Worm (Caenorhabditis elegans) whole organism, L2 larva: ENCODE results near the gene rab-19.
A peak's percentile ranks its signal among the peaks of the same experiment; 100 is the strongest.

Experiments used
- C34F6.9 ChIP-seq: fragments of 150-350 bp; optimal IDR thresholded peaks from 2 replicates; lab custom pipeline; 2014; ENCODE audit warnings: missing biosample characterization, missing genetic modification characterization
- F13H6.1 ChIP-seq: sonication (generic microtip); optimal IDR thresholded peaks from 2 replicates; lab custom pipeline; 2016; ENCODE audit warnings: missing genetic modification characterization, missing compliant biosample characterization
- Y55F3AM.14 ChIP-seq: fragments of 200-800 bp; sonication (Bioruptor generic); optimal IDR thresholded peaks from 2 replicates; lab custom pipeline; 2018; ENCODE audit warnings: mild to moderate bottlenecking, missing genetic modification characterization, missing compliant biosample characterization
- ZK546.5 ChIP-seq: sonication (generic microtip); optimal IDR thresholded peaks from 2 replicates; lab custom pipeline; 2017; ENCODE audit warnings: missing biosample characterization, missing genetic modification characterization
- alr-1 ChIP-seq: fragments of 150-350 bp; optimal IDR thresholded peaks from 2 replicates; lab custom pipeline; 2014; ENCODE audit warnings: missing biosample characterization, missing genetic modification characterization
- aly-2 ChIP-seq: fragments of 150-350 bp; optimal IDR thresholded peaks from 2 replicates; lab custom pipeline; 2014; ENCODE audit warnings: missing biosample characterization, missing genetic modification characterization
- blmp-1 ChIP-seq: sonication (generic microtip); optimal IDR thresholded peaks from 2 replicates; lab custom pipeline; 2017; ENCODE audit warnings: missing genetic modification characterization, mild to moderate bottlenecking, missing compliant biosample characterization, antibody characterized with exemption, moderate library complexity; ENCODE audit not compliant: insufficient read depth
- ceh-82 ChIP-seq: fragments of 150-350 bp; optimal IDR thresholded peaks from 2 replicates; lab custom pipeline; 2014; ENCODE audit warnings: missing biosample characterization, missing genetic modification characterization
- crh-2 ChIP-seq: sonication (generic microtip); optimal IDR thresholded peaks from 2 replicates; lab custom pipeline; 2017; ENCODE audit warnings: missing biosample characterization, missing genetic modification characterization
- dmd-4 ChIP-seq: sonication (generic microtip); optimal IDR thresholded peaks from 2 replicates; lab custom pipeline; 2017; ENCODE audit warnings: missing biosample characterization, missing genetic modification characterization
- egl-27 ChIP-seq: sonication (generic microtip); optimal IDR thresholded peaks from 3 replicates; lab custom pipeline; 2017; ENCODE audit warnings: missing biosample characterization, missing genetic modification reagents, missing genetic modification characterization
- elt-3 ChIP-seq: sonication (generic microtip); optimal IDR thresholded peaks from 2 replicates; lab custom pipeline; 2017; ENCODE audit warnings: missing biosample characterization, missing genetic modification characterization
- fos-1 ChIP-seq: fragments of 150-350 bp; optimal IDR thresholded peaks from 2 replicates; lab custom pipeline; 2014; ENCODE audit warnings: missing biosample characterization, missing genetic modification characterization
- gmeb-1 ChIP-seq: fragments of 150-350 bp; optimal IDR thresholded peaks from 2 replicates; lab custom pipeline; 2014; ENCODE audit warnings: missing biosample characterization, missing genetic modification characterization
- lin-11 ChIP-seq: fragments of 150-350 bp; sonication (generic microtip); optimal IDR thresholded peaks from 2 replicates; lab custom pipeline; 2014; ENCODE audit warnings: missing biosample characterization, missing genetic modification characterization, inconsistent platforms, mixed read lengths
- lsy-2 ChIP-seq, 2 experiments: fragments of 150-350 bp in 1 of 2; sonication (generic microtip) in 1 of 2; optimal IDR thresholded peaks; 2 replicates each; lab custom pipeline; 2014 to 2017; ENCODE audit warnings: missing biosample characterization in 2 of 2, missing genetic modification characterization in 2 of 2
- mbf-1 ChIP-seq: sonication (generic microtip); optimal IDR thresholded peaks from 2 replicates; lab custom pipeline; 2017; ENCODE audit warnings: missing biosample characterization, missing genetic modification characterization
- mdl-1 ChIP-seq, 2 experiments: fragments of 150-350 bp in 1 of 2; sonication (generic microtip) in 1 of 2; optimal IDR thresholded peaks; 2 replicates each; lab custom pipeline; 2017; ENCODE audit warnings: missing biosample characterization in 2 of 2, missing genetic modification characterization in 2 of 2
- nhr-10 ChIP-seq: sonication (generic microtip); optimal IDR thresholded peaks from 2 replicates; lab custom pipeline; 2017; ENCODE audit warnings: missing biosample characterization, missing genetic modification characterization
- nhr-11 ChIP-seq: fragments of 150-350 bp; optimal IDR thresholded peaks from 2 replicates; lab custom pipeline; 2014; ENCODE audit warnings: missing biosample characterization, missing genetic modification characterization
- nhr-129 ChIP-seq: fragments of 150-350 bp; optimal IDR thresholded peaks from 2 replicates; lab custom pipeline; 2014; ENCODE audit warnings: missing biosample characterization, missing genetic modification characterization
- nhr-237 ChIP-seq: fragments of 150-350 bp; optimal IDR thresholded peaks from 2 replicates; lab custom pipeline; 2014; ENCODE audit warnings: missing biosample characterization, missing genetic modification characterization
- nhr-6 ChIP-seq: fragments of 150-350 bp; optimal IDR thresholded peaks from 2 replicates; lab custom pipeline; 2014; ENCODE audit warnings: missing biosample characterization, missing genetic modification characterization
- nhr-77 ChIP-seq: fragments of 150-350 bp; optimal IDR thresholded peaks from 2 replicates; lab custom pipeline; 2014; ENCODE audit warnings: missing biosample characterization, missing genetic modification characterization
- peb-1 ChIP-seq: fragments of 150-350 bp; optimal IDR thresholded peaks from 2 replicates; lab custom pipeline; 2014; ENCODE audit warnings: missing biosample characterization, missing genetic modification characterization
- sem-4 ChIP-seq: fragments of 150-350 bp; optimal IDR thresholded peaks from 2 replicates; lab custom pipeline; 2014; ENCODE audit warnings: missing biosample characterization, missing genetic modification reagents, missing genetic modification characterization
- skn-1 ChIP-seq: sonication (generic microtip); optimal IDR thresholded peaks from 2 replicates; lab custom pipeline; 2017; ENCODE audit warnings: missing biosample characterization, missing genetic modification characterization
- sma-9 ChIP-seq, 2 experiments: fragments of 150-350 bp in 1 of 2; sonication (generic microtip) in 1 of 2; optimal IDR thresholded peaks; 2 replicates each; lab custom pipeline; 2014 to 2016; ENCODE audit warnings: missing genetic modification characterization in 2 of 2, mild to moderate bottlenecking in 1 of 2, missing biosample characterization in 1 of 2, missing compliant biosample characterization in 1 of 2, missing genetic modification reagents in 1 of 2, moderate library complexity in 1 of 2
- snpc-4 ChIP-seq: fragments of 150-350 bp; optimal IDR thresholded peaks from 2 replicates; lab custom pipeline; 2014; ENCODE audit warnings: missing biosample characterization, missing genetic modification characterization
- unc-39 ChIP-seq: fragments of 150-350 bp; optimal IDR thresholded peaks from 2 replicates; lab custom pipeline; 2014; ENCODE audit warnings: missing biosample characterization, missing genetic modification characterization
- unc-55 ChIP-seq: fragments of 150-350 bp; sonication (generic microtip); optimal IDR thresholded peaks from 3 replicates; lab custom pipeline; 2014; ENCODE audit warnings: missing biosample characterization, missing genetic modification reagents, missing genetic modification characterization
- unc-62 ChIP-seq: fragments of 150-350 bp; optimal IDR thresholded peaks from 2 replicates; lab custom pipeline; 2014; ENCODE audit warnings: missing biosample characterization, missing genetic modification reagents, missing genetic modification characterization
- zag-1 ChIP-seq: fragments of 150-350 bp; optimal IDR thresholded peaks from 2 replicates; lab custom pipeline; 2014; ENCODE audit warnings: missing biosample characterization, missing genetic modification characterization
- ztf-11 ChIP-seq: sonication (generic microtip); optimal IDR thresholded peaks from 2 replicates; lab custom pipeline; 2017; ENCODE audit warnings: missing biosample characterization, missing genetic modification characterization
- ztf-4 ChIP-seq: fragments of 150-350 bp; optimal IDR thresholded peaks from 2 replicates; lab custom pipeline; 2014; ENCODE audit warnings: missing biosample characterization, missing genetic modification characterization

Gene rab-19

DNA sequence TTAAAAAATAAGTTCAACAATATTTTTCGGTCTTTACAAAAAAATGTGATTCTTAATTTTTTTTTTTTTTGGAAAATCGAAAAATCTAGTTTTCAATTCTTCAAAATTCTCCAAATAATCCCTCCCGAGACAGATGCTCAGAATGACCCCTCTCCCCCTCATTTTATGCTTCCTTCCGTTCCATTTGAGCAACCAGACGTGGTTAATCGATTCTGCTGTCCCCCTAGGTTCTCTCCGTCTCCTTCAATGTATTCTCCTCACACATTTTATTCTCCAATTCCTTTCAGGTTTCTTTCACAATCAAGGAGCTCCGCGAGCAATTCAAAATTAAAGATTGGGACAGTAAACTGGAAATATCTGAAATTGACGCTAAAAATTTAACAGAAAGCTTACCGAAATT is 9.3 kb downstream of the rab-19 start:
- TF ChIP-seq snpc-4 = no peak
- TF ChIP-seq egl-27 (tag; lab: Kevin White, UChicago) = no peak
- no peak for TF ChIP-seq skn-1
- no peak for TF ChIP-seq nhr-237 (tag; lab: Kevin White, UChicago)
- TF ChIP-seq unc-62 (GFP tag; lab: Kevin White, UChicago) = no peak
- no peak for TF ChIP-seq gmeb-1 (tag; lab: Kevin White, UChicago)
- TF ChIP-seq ztf-4 (tag; lab: Kevin White, UChicago) = no peak
- TF ChIP-seq sem-4 = no peak
- TF ChIP-seq nhr-77 (tag; lab: Kevin White, UChicago) = no peak
- TF ChIP-seq nhr-6 (tag; lab: Kevin White, UChicago) = no peak
- TF ChIP-seq unc-55 (GFP tag; lab: Kevin White, UChicago) = no peak
- TF ChIP-seq sma-9 (GFP tag; optimal IDR thresholded peaks at IDR 0.05; lab: Kevin White, UChicago) = no peak
- TF ChIP-seq sma-9 (tag; optimal IDR thresholded peaks at IDR 0.05; lab: Kevin White, UChicago) = no peak
- no peak for TF ChIP-seq lin-11 (tag; lab: Kevin White, UChicago)
- TF ChIP-seq nhr-11 (tag; lab: Kevin White, UChicago) = no peak
- TF ChIP-seq ztf-11 (tag; lab: Kevin White, UChicago) = no peak
- TF ChIP-seq Y55F3AM.14 (GFP tag; lab: Kevin White, UChicago) = no peak
- TF ChIP-seq ceh-82 (tag; lab: Kevin White, UChicago) = no peak

DNA sequence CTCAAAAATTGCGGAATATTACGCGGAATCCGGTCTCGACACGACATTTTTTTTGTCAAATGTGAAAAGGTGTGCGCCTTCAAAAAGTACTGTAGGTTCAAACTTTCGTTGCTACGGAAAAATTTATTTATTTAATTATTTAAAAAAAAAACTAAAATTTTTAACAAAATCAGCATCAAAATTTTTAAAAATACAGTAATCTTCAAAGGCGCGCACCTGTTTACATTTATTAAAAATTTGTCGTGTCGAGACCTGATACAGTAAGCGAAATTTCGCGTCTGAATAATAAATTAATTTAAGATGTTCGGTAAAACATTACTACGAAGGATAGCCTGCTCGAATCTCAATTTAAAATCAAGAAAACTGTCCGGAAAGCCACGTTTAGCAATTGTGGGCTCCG is 12.5 kb downstream of the rab-19 start, which contains the start of gene Y62E10A.6:
Gene Y62E10A.6, plus strand, starts transcription at position 301 of the 400 bp plus-strand sequence.
- TF ChIP-seq nhr-11 (tag; lab: Kevin White, UChicago) (no peak), gmeb-1 (tag; lab: Kevin White, UChicago) (no peak), alr-1 (tag; lab: Kevin White, UChicago) (no peak), nhr-6 (tag; lab: Kevin White, UChicago) (no peak), mdl-1 (tag; optimal IDR thresholded peaks at IDR 0.05; lab: Kevin White, UChicago) (no peak), blmp-1 (tag; lab: Kevin White, UChicago) (no peak), crh-2 (tag; lab: Kevin White, UChicago) (no peak), F13H6.1 (tag; lab: Kevin White, UChicago) (no peak), nhr-237 (tag; lab: Kevin White, UChicago) (no peak), lin-11 (tag; lab: Kevin White, UChicago) (no peak), ceh-82 (tag; lab: Kevin White, UChicago) (no peak), fos-1 (no peak), unc-55 (GFP tag; lab: Kevin White, UChicago) (no peak), mbf-1 (tag; lab: Kevin White, UChicago) (no peak), skn-1 (no peak), zag-1 (tag; lab: Kevin White, UChicago) (no peak)
- TF ChIP-seq, all 48 proteins: peak for 0

DNA sequence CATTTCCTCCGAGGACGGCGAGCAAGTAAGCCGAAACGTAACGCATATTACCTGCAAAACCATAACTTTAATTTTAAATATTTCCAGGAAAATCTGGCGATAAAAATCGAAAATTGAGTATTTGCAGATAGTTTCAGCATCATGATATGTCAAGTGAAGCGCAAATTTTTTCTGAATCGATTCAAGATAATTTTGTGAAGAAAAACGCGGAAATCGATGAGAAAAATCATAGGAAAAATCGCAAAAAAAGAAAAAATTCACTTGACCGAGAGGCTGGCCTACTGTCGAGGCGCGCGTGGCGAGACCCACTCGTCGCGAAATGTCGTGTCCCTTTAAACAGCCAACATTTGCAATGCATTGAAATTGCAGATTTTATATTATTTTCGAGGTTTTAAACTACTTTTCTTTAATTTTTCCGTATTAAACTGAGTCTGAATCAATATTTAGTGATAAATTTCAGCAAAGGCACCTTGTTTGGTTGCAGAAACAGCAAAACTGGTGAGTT is 13.9 kb downstream of the rab-19 start, which contains the start of the genes rla-2, popl-7 and Y62E10A.24:
Gene rla-2, minus strand, starts transcription at position 51 of the 505 bp plus-strand sequence.
Gene popl-7, plus strand, starts transcription at position 455 of the 505 bp plus-strand sequence.
Gene Y62E10A.24, plus strand, starts transcription at position 476 of the 505 bp plus-strand sequence.
- TF ChIP-seq peb-1 = no peak
- TF ChIP-seq nhr-237 (tag; lab: Kevin White, UChicago) = no peak
- no peak for TF ChIP-seq mdl-1 (tag; optimal IDR thresholded peaks at IDR 0.05; lab: Kevin White, UChicago)
- peak; percentile 61 for TF ChIP-seq nhr-129
- no peak for TF ChIP-seq unc-39 (tag; lab: Kevin White, UChicago)
- TF ChIP-seq snpc-4 = no peak
- peak; percentile 55 for TF ChIP-seq unc-55 (GFP tag; lab: Kevin White, UChicago)
- peak; percentile 40 for TF ChIP-seq C34F6.9 (tag; lab: Kevin White, UChicago)
- TF ChIP-seq Y55F3AM.14 (GFP tag; lab: Kevin White, UChicago) = no peak
- no peak for TF ChIP-seq aly-2 (tag; lab: Kevin White, UChicago)
- TF ChIP-seq lsy-2 (tag; optimal IDR thresholded peaks at IDR 0.05; lab: Kevin White, UChicago) = peak in 1 of 2 experiments; percentile 80

DNA sequence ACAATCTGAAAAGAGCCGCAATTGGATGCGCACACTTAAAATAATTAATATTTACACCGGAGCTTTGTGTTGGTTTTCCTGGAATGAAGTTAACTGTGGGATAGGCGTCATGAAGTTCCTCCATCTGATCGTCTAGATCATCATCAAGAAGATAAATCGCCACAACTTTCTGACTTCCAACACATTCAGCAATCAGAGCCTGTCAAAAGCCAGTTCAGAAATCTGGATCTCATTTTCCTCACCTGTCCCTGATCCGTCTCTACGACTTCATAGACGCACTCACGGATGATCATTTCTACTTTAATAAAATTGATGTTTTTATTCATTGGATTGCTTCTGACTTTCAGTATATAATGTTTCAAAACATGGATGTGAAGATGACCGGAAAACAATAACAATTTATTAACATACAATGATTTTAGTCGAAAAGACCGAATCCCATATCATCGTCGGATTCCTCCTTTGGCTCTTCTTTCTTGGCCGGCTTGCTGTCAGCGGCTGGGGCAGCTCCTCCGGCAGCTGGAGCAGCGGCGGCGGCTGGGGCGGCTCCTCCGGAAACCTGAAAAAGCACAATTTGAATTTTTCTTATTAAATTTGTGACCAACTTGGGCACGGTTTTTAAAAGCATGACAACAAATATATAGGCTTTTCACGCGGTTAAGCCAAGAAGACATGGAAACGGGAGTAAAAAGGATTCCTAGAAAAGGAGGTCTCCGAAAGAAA is 14.9 kb downstream of the rab-19 start, which contains the start of gene agt-1:
Gene agt-1, minus strand, starts transcription at position 293 of the 723 bp plus-strand sequence.
- TF ChIP-seq nhr-10 (no peak), nhr-6 (tag; lab: Kevin White, UChicago) (no peak), elt-3 (tag; lab: Kevin White, UChicago) (no peak), ztf-11 (tag; lab: Kevin White, UChicago) (no peak), blmp-1 (tag; lab: Kevin White, UChicago) (no peak), unc-62 (GFP tag; lab: Kevin White, UChicago) (no peak), peb-1 (no peak), F13H6.1 (tag; lab: Kevin White, UChicago) (no peak), ZK546.5 (tag; lab: Kevin White, UChicago) (no peak), crh-2 (tag; lab: Kevin White, UChicago) (no peak), dmd-4 (tag; lab: Kevin White, UChicago) (no peak)
